Worm (Caenorhabditis elegans) whole organism, young adult: Measurements from ENCODE around the gene ddb-1.

Experiments used
- F57C9.4 ChIP-seq: sonication (generic microtip); optimal IDR thresholded peaks from 2 replicates; lab custom pipeline; 2017; ENCODE audit warnings: mild to moderate bottlenecking, missing genetic modification characterization, missing compliant biosample characterization
- T26A5.8 ChIP-seq: sonication (generic microtip); optimal IDR thresholded peaks from 2 replicates; lab custom pipeline; 2016; ENCODE audit warnings: missing genetic modification characterization, missing compliant biosample characterization
- efl-1 ChIP-seq: fragments of 150-350 bp; optimal IDR thresholded peaks from 2 replicates; lab custom pipeline; 2014; ENCODE audit warnings: missing biosample characterization, missing genetic modification reagents, missing genetic modification characterization
- egrh-3 ChIP-seq: fragments of 200-800 bp; sonication (Bioruptor generic); IDR thresholded peaks from 2 replicates; pipeline ENCODE4 v1.3.6; 2022; ENCODE audit warnings: missing genetic modification reagents, missing genetic modification characterization, missing compliant biosample characterization
- madf-3 ChIP-seq: fragments of 200-800 bp; sonication (Bioruptor generic); IDR thresholded peaks from 2 replicates; pipeline ENCODE4 v1.3.6; 2022; ENCODE audit warnings: missing genetic modification reagents, missing genetic modification characterization, missing compliant biosample characterization
- mxl-1 ChIP-seq: sonication (generic microtip); optimal IDR thresholded peaks from 2 replicates; lab custom pipeline; 2016; ENCODE audit warnings: missing genetic modification characterization, missing compliant biosample characterization
- sea-2 ChIP-seq: fragments of 200-800 bp; sonication (Bioruptor generic); IDR thresholded peaks from 2 replicates; pipeline ENCODE4 v1.3.6; 2022; ENCODE audit warnings: missing genetic modification characterization, missing compliant biosample characterization
- snpc-4 ChIP-seq, 5 experiments: fragments of 150-350 bp in 1 of 5; sonication (generic microtip) in 4 of 5; optimal IDR thresholded peaks; 2 replicates each; lab custom pipeline; 2014 to 2018; ENCODE audit warnings: missing genetic modification characterization in 5 of 5, missing biosample characterization in 3 of 5, antibody characterized with exemption in 2 of 5, mild to moderate bottlenecking in 2 of 5, missing compliant biosample characterization in 2 of 5, missing genotype in 2 of 5, moderate library complexity in 2 of 5, missing genetic modification reagents in 1 of 5
- tbx-9 ChIP-seq: sonication (generic microtip); optimal IDR thresholded peaks from 2 replicates; lab custom pipeline; 2016; ENCODE audit warnings: borderline replicate concordance, missing genetic modification characterization, inconsistent platforms, missing compliant biosample characterization
- ztf-18 ChIP-seq: sonication (generic microtip); optimal IDR thresholded peaks from 2 replicates; lab custom pipeline; 2016; ENCODE audit warnings: missing genotype, mild to moderate bottlenecking, missing genetic modification characterization, missing compliant biosample characterization

- TF ChIP-seq madf-3 (GFP tag; lab: Robert Waterston, UW) (no peak), F57C9.4 (tag; lab: Kevin White, UChicago) (no peak), efl-1 (GFP tag; lab: Kevin White, UChicago) (no peak), snpc-4 (GFP tag; optimal IDR thresholded peaks at IDR 0.05; lab: Kevin White, UChicago) (no peak), snpc-4 (tag; optimal IDR thresholded peaks at IDR 0.05; lab: Kevin White, UChicago) (no peak), mxl-1 (tag; lab: Kevin White, UChicago) (no peak), egrh-3 (no peak), ztf-18 (tag; lab: Kevin White, UChicago) (no peak), tbx-9 (no peak), sea-2 (GFP tag; lab: Robert Waterston, UW) (no peak), T26A5.8 (tag; lab: Kevin White, UChicago) (no peak)
These were observed 24.7 kb upstream of the ddb-1 start, which contains the start of gene B0001.3 for ce11 chrIV:12145681-12146080.
